Worm (Caenorhabditis elegans) whole organism, L3 larva: ENCODE measurements around the gene twk-21.

Experiments used
- eor-1 ChIP-seq, 2 experiments: fragments of 150-350 bp; optimal IDR thresholded peaks; 2 replicates each; lab custom pipeline; 2014 to 2018; ENCODE audit warnings: missing biosample characterization in 2 of 2, missing genetic modification characterization in 2 of 2
- fos-1 ChIP-seq: fragments of 150-350 bp; optimal IDR thresholded peaks from 2 replicates; lab custom pipeline; 2014; ENCODE audit warnings: missing biosample characterization, missing genetic modification characterization
- hmg-11 ChIP-seq: sonication (generic microtip); optimal IDR thresholded peaks from 2 replicates; lab custom pipeline; 2016; ENCODE audit warnings: missing genetic modification characterization, missing compliant biosample characterization
- nhr-11 ChIP-seq: fragments of 150-350 bp; optimal IDR thresholded peaks from 2 replicates; lab custom pipeline; 2014; ENCODE audit warnings: missing biosample characterization, missing genetic modification characterization
- pqm-1 ChIP-seq: fragments of 150-350 bp; optimal IDR thresholded peaks from 2 replicates; lab custom pipeline; 2017; ENCODE audit warnings: missing biosample characterization, missing genetic modification characterization, inconsistent platforms
- tbx-2 ChIP-seq: sonication (generic microtip); optimal IDR thresholded peaks from 2 replicates; lab custom pipeline; 2016; ENCODE audit warnings: mild to moderate bottlenecking, missing genetic modification characterization, missing compliant biosample characterization
- unc-62 ChIP-seq: fragments of 150-350 bp; sonication (generic microtip); optimal IDR thresholded peaks from 4 replicates; lab custom pipeline; 2014; ENCODE audit warnings: missing biosample characterization, missing genetic modification reagents, missing genetic modification characterization

DNA sequence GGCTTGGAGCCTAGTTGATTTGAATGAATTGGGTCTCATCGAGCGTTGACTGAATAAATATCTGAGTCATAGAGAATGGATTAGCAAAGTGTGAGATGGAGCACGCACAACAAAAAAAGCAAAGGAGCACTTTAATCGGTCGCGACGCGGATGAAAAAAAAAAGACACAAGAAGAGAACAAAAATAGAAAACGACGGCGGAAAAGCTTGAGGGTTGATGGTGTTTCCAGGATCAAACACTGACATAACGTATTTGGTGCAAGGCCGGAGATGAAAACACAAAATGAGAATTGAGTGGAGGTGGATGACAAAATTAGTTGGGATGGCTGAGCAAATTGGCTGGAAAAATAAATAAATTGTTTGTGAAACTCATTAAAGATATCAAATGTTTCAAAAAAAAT is 6.8 kb upstream of the twk-21 start, which contains the start of gene F52E10.4:
- TF ChIP-seq fos-1: no peak
- TF ChIP-seq pqm-1 (tag; lab: Kevin White, UChicago): no peak
- no peak for TF ChIP-seq hmg-11 (tag; lab: Kevin White, UChicago)
- TF ChIP-seq tbx-2: no peak
- no peak for TF ChIP-seq nhr-11
- TF ChIP-seq unc-62: no peak
- no peak for TF ChIP-seq eor-1 (tag; optimal IDR thresholded peaks at IDR 0.05; lab: Kevin White, UChicago)
